Fruit fly (Drosophila melanogaster) whole organism, embryonic: Measurements from ENCODE around the gene mwh.
A peak's percentile ranks its signal among the peaks of the same experiment; 100 is the strongest.

Source experiments
- Atf-2 ChIP-seq: fragments of 200-800 bp; sonication (Bioruptor generic); optimal IDR thresholded peaks from 2 replicates; lab custom pipeline; 2016; ENCODE audit warnings: missing biosample characterization, missing genetic modification characterization
- CG10431 ChIP-seq: fragments of 200-800 bp; sonication (Bioruptor generic); optimal IDR thresholded peaks from 3 replicates; lab custom pipeline; 2018; ENCODE audit warnings: missing biosample characterization, mild to moderate bottlenecking, missing genetic modification characterization
- CG10979 ChIP-seq: fragments of 200-800 bp; sonication (Bioruptor generic); optimal IDR thresholded peaks from 2 replicates; lab custom pipeline; 2018; ENCODE audit warnings: missing biosample characterization, mild to moderate bottlenecking, missing genetic modification characterization, moderate library complexity
- CG11723 ChIP-seq: fragments of 200-800 bp; sonication (Bioruptor generic); optimal IDR thresholded peaks from 2 replicates; lab custom pipeline; 2017; ENCODE audit warnings: missing biosample characterization, mild to moderate bottlenecking, missing genetic modification characterization
- CG13624 ChIP-seq: fragments of 200-800 bp; sonication (Bioruptor generic); optimal IDR thresholded peaks from 2 replicates; lab custom pipeline; 2016; ENCODE audit warnings: missing biosample characterization, missing genetic modification characterization
- CG14441 ChIP-seq: fragments of 200-800 bp; sonication (Bioruptor generic); IDR thresholded peaks from 2 replicates; pipeline ENCODE4 v1.3.6; 2022; ENCODE audit warnings: missing biosample characterization, missing genetic modification characterization
- CG15601 ChIP-seq: fragments of 200-800 bp; sonication (Bioruptor generic); optimal IDR thresholded peaks from 3 replicates; lab custom pipeline; 2019; ENCODE audit warnings: missing biosample characterization, mild to moderate bottlenecking, missing genetic modification characterization, moderate library complexity
- CG17186 ChIP-seq: fragments of 200-800 bp; sonication (Bioruptor generic); optimal IDR thresholded peaks from 3 replicates; lab custom pipeline; 2017; ENCODE audit warnings: missing biosample characterization, missing genetic modification reagents, missing genetic modification characterization
- CG1832 ChIP-seq: fragments of 200-800 bp; sonication (Bioruptor generic); optimal IDR thresholded peaks from 2 replicates; lab custom pipeline; 2017; ENCODE audit warnings: missing biosample characterization, mild to moderate bottlenecking, missing genetic modification characterization, inconsistent platforms
- CG2678 ChIP-seq: fragments of 200-800 bp; sonication (Bioruptor generic); optimal IDR thresholded peaks from 3 replicates; lab custom pipeline; 2019; ENCODE audit warnings: missing biosample characterization, mild to moderate bottlenecking, missing genetic modification characterization, moderate library complexity
- CG34224 ChIP-seq: fragments of 200-800 bp; sonication (Bioruptor generic); IDR thresholded peaks from 3 replicates; pipeline ENCODE4 v1.3.6; 2022; ENCODE audit warnings: missing biosample characterization, missing genetic modification characterization; ENCODE audit not compliant: partially characterized antibody
- CG4282 ChIP-seq: fragments of 200-800 bp; sonication (Bioruptor generic); optimal IDR thresholded peaks from 2 replicates; lab custom pipeline; 2016; ENCODE audit warnings: missing biosample characterization, missing genetic modification characterization
- CG6854 ChIP-seq: fragments of 200-800 bp; sonication (Bioruptor generic); optimal IDR thresholded peaks from 3 replicates; lab custom pipeline; 2017; ENCODE audit warnings: missing biosample characterization, mild to moderate bottlenecking, missing genetic modification characterization
- CG7271 ChIP-seq: fragments of 200-800 bp; sonication (Bioruptor generic); optimal IDR thresholded peaks from 2 replicates; lab custom pipeline; 2018; ENCODE audit warnings: missing biosample characterization, mild to moderate bottlenecking, missing genetic modification characterization, moderate library complexity
- CG7372 ChIP-seq: fragments of 200-800 bp; sonication (Bioruptor generic); IDR thresholded peaks from 2 replicates; pipeline ENCODE4 v1.3.6; 2022; ENCODE audit warnings: missing biosample characterization, missing genetic modification characterization
- CG8089 ChIP-seq: fragments of 200-800 bp; sonication (Bioruptor generic); optimal IDR thresholded peaks from 3 replicates; lab custom pipeline; 2016; ENCODE audit warnings: missing biosample characterization, missing genetic modification characterization
- CG8281 ChIP-seq: fragments of 200-800 bp; sonication (Bioruptor generic); optimal IDR thresholded peaks from 2 replicates; lab custom pipeline; 2018; ENCODE audit warnings: missing biosample characterization, mild to moderate bottlenecking, missing genetic modification characterization, moderate library complexity
- CG9727 ChIP-seq: fragments of 200-800 bp; sonication (Bioruptor generic); optimal IDR thresholded peaks from 3 replicates; lab custom pipeline; 2017; ENCODE audit warnings: missing biosample characterization, mild to moderate bottlenecking, missing genetic modification characterization
- CG9817 ChIP-seq: fragments of 200-800 bp; sonication (Bioruptor generic); optimal IDR thresholded peaks from 2 replicates; lab custom pipeline; 2018; ENCODE audit warnings: missing biosample characterization, mild to moderate bottlenecking, missing genetic modification characterization, moderate library complexity
- CTCF ChIP-seq: fragments of 200-800 bp; sonication (Bioruptor generic); optimal IDR thresholded peaks from 2 replicates; lab custom pipeline; 2017; ENCODE audit warnings: missing biosample characterization, mild to moderate bottlenecking, missing genetic modification characterization, moderate library complexity
- Camta ChIP-seq: fragments of 200-800 bp; sonication (Bioruptor generic); optimal IDR thresholded peaks from 2 replicates; lab custom pipeline; 2016; ENCODE audit warnings: missing biosample characterization, missing genetic modification characterization
- CoRest ChIP-seq: fragments of 200-800 bp; sonication (Bioruptor generic); optimal IDR thresholded peaks from 3 replicates; lab custom pipeline; 2018; ENCODE audit warnings: missing biosample characterization, mild to moderate bottlenecking, missing genetic modification characterization, moderate library complexity
- Dfd ChIP-seq, 2 experiments: fragments of >200 bp; optimal IDR thresholded peaks; 2 replicates each; lab custom pipeline; 2017; ENCODE audit warnings: missing biosample characterization in 2 of 2, missing genetic modification characterization in 2 of 2
- Dll ChIP-seq: fragments of 200-800 bp; sonication (Bioruptor generic); IDR thresholded peaks from 4 replicates; pipeline ENCODE4 v1.3.6; 2022; ENCODE audit warnings: missing biosample characterization, missing genetic modification characterization; ENCODE audit not compliant: partially characterized antibody
- Doc3 ChIP-seq: fragments of 200-800 bp; sonication (Bioruptor generic); IDR thresholded peaks from 3 replicates; pipeline ENCODE4 v1.3.6; 2022; ENCODE audit warnings: missing biosample characterization, missing genetic modification characterization; ENCODE audit not compliant: partially characterized antibody
- Hey ChIP-seq: fragments of 200-800 bp; sonication (Bioruptor generic); optimal IDR thresholded peaks from 3 replicates; lab custom pipeline; 2018; ENCODE audit warnings: missing biosample characterization, mild to moderate bottlenecking, missing genetic modification characterization
- HmgZ ChIP-seq: fragments of 200-800 bp; sonication (Bioruptor generic); optimal IDR thresholded peaks from 2 replicates; lab custom pipeline; 2018; ENCODE audit warnings: missing biosample characterization, mild to moderate bottlenecking, missing genetic modification characterization
- Nf-YA ChIP-seq: fragments of 200-800 bp; sonication (Bioruptor generic); IDR thresholded peaks from 2 replicates; pipeline ENCODE4 v1.3.6; 2022; ENCODE audit warnings: missing biosample characterization, missing genetic modification characterization
- Ptx1 ChIP-seq: fragments of 200-800 bp; sonication (Bioruptor generic); IDR thresholded peaks from 2 replicates; pipeline ENCODE4 v1.3.6; 2022; ENCODE audit warnings: missing biosample characterization, missing genetic modification characterization
- Ravus ChIP-seq: fragments of 200-800 bp; sonication (Bioruptor generic); IDR thresholded peaks from 2 replicates; pipeline ENCODE4 v1.3.6; 2022; ENCODE audit warnings: missing biosample characterization, missing genetic modification characterization
- Usf ChIP-seq: fragments of 200-800 bp; sonication (Bioruptor generic); optimal IDR thresholded peaks from 2 replicates; lab custom pipeline; 2017; ENCODE audit warnings: missing genotype, missing biosample characterization, missing genetic modification characterization
- Vsx1 ChIP-seq: fragments of 200-800 bp; sonication (Bioruptor generic); optimal IDR thresholded peaks from 2 replicates; lab custom pipeline; 2017; ENCODE audit warnings: missing biosample characterization, mild to moderate bottlenecking, missing genetic modification characterization, missing genetic modification reagents
- YL-1 ChIP-seq: fragments of 200-800 bp; sonication (Bioruptor generic); optimal IDR thresholded peaks from 3 replicates; lab custom pipeline; 2017; ENCODE audit warnings: missing biosample characterization, mild to moderate bottlenecking, missing genetic modification characterization
- ap ChIP-seq: fragments of 200-800 bp; sonication (Bioruptor generic); IDR thresholded peaks from 2 replicates; pipeline ENCODE4 v1.3.6; 2022; ENCODE audit warnings: missing biosample characterization, missing genetic modification characterization
- ase ChIP-seq: fragments of 200-800 bp; sonication (Bioruptor generic); IDR thresholded peaks from 3 replicates; pipeline ENCODE4 v1.3.6; 2022; ENCODE audit warnings: missing biosample characterization, missing genetic modification characterization
- btn ChIP-seq: fragments of 200-800 bp; sonication (Bioruptor generic); optimal IDR thresholded peaks from 2 replicates; lab custom pipeline; 2016; ENCODE audit warnings: missing biosample characterization, missing genetic modification characterization
- da ChIP-seq: fragments of 200-800 bp; sonication (Bioruptor generic); optimal IDR thresholded peaks from 2 replicates; lab custom pipeline; 2016; ENCODE audit warnings: missing biosample characterization, missing genetic modification characterization
- danr ChIP-seq: fragments of 200-800 bp; sonication (Bioruptor generic); IDR thresholded peaks from 2 replicates; pipeline ENCODE4 v1.3.6; 2022; ENCODE audit warnings: missing biosample characterization, missing genetic modification characterization
- hbn ChIP-seq: fragments of 200-800 bp; sonication (Bioruptor generic); IDR thresholded peaks from 2 replicates; pipeline ENCODE4 v1.3.6; 2022; ENCODE audit warnings: missing biosample characterization, missing genetic modification characterization; ENCODE audit not compliant: partially characterized antibody
- lab ChIP-seq: fragments of 200-800 bp; sonication (Bioruptor generic); optimal IDR thresholded peaks from 3 replicates; lab custom pipeline; 2017; ENCODE audit warnings: missing biosample characterization, missing genetic modification characterization, mild to moderate bottlenecking, moderate library complexity, missing genetic modification reagents
- mirr ChIP-seq: fragments of 200-800 bp; sonication (Bioruptor generic); optimal IDR thresholded peaks from 3 replicates; lab custom pipeline; 2018; ENCODE audit warnings: missing biosample characterization, mild to moderate bottlenecking, missing genetic modification characterization
- mld ChIP-seq: fragments of 200-800 bp; sonication (Bioruptor generic); IDR thresholded peaks from 3 replicates; pipeline ENCODE4 v1.3.6; 2022; ENCODE audit warnings: missing biosample characterization, missing genetic modification characterization; ENCODE audit not compliant: partially characterized antibody
- sim ChIP-seq: fragments of 200-800 bp; sonication (Bioruptor generic); IDR thresholded peaks from 2 replicates; pipeline ENCODE4 v1.3.6; 2022; ENCODE audit warnings: missing biosample characterization, missing genetic modification characterization
- sob ChIP-seq: fragments of 200-800 bp; sonication (Bioruptor generic); IDR thresholded peaks from 2 replicates; pipeline ENCODE4 v1.3.6; 2022; ENCODE audit warnings: missing biosample characterization, missing genetic modification characterization
- sqz ChIP-seq: fragments of 200-800 bp; sonication (Bioruptor generic); optimal IDR thresholded peaks from 3 replicates; lab custom pipeline; 2018; ENCODE audit warnings: missing biosample characterization, mild to moderate bottlenecking, missing genetic modification characterization
- stc ChIP-seq: fragments of 200-800 bp; sonication (Bioruptor generic); IDR thresholded peaks from 2 replicates; pipeline ENCODE4 v1.3.6; 2022; ENCODE audit warnings: missing biosample characterization, missing genetic modification characterization
- sug ChIP-seq: fragments of 200-800 bp; optimal IDR thresholded peaks from 2 replicates; lab custom pipeline; 2019; ENCODE audit warnings: missing biosample characterization, mild to moderate bottlenecking, missing genetic modification characterization, moderate library complexity
- trem ChIP-seq: fragments of 200-800 bp; optimal IDR thresholded peaks from 3 replicates; lab custom pipeline; 2019; ENCODE audit warnings: missing biosample characterization, mild to moderate bottlenecking, missing genetic modification characterization, moderate library complexity
- yki ChIP-seq: fragments of >200 bp; optimal IDR thresholded peaks from 3 replicates; lab custom pipeline; 2018
- z ChIP-seq: fragments of 200-800 bp; sonication (Bioruptor generic); IDR thresholded peaks from 3 replicates; pipeline ENCODE4 v1.3.6; 2022; ENCODE audit warnings: missing biosample characterization, missing genetic modification characterization

Gene mwh

DNA sequence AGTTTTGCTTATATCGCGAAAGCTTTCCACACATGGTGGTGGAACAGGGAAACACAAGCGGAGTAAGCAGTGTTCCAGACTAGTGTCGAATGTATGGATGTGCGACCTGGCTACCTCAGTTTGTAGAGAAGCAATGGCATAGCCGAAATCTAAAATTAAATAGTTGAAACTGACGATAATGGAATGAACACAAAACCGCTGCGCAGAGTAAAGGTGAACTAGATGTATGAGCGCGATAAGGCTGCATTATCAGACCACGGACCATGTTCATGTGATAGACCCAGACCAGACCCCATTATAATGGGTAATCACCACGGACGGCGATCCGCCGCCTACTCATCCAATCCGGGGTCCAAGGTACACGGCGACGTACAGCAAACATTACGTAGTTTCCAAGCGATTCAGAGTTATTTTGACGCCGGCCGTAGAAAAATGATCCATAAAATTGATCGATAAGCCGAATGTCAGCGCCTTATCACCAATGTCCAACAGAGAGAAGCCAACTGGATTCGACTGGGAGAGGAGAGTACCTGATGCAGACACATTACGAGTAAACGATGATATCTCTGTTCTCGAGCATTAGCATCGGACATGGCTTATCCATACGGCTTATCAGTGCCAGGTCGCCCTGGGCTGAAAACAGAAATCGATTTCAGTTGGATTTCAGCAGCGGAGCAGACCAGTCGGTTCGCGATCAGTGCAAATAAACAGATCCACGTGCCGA is 11.5 kb upstream of the mwh start, which contains the start of gene CG13912 (continued):
- TF ChIP-seq btn (GFP tag; lab: Kevin White, UChicago) (no peak), CG2678 (tag; lab: Kevin White, UChicago) (peak; percentile 10), Dfd (GFP tag; optimal IDR thresholded peaks at IDR 0.05; lab: Kevin White, UChicago) (no peak), CG1832 (GFP tag; lab: Kevin White, UChicago) (no peak), z (GFP tag; lab: Robert Waterston, UW) (no peak), Vsx1 (GFP tag; lab: Kevin White, UChicago) (peak; percentile 18), sob (GFP tag; lab: Robert Waterston, UW) (peak; percentile 24; the same call in 1 of the 2 replicates), CG13624 (GFP tag; lab: Kevin White, UChicago) (peak; percentile 4), HmgZ (tag; lab: Kevin White, UChicago) (peak; percentile 75), Dll (GFP tag; lab: Robert Waterston, UW) (no peak), YL-1 (no peak), CoRest (tag; lab: Kevin White, UChicago) (no peak), sqz (GFP tag; lab: Kevin White, UChicago) (no peak), CG15601 (tag; lab: Kevin White, UChicago) (peak; percentile 96), sug (tag; lab: Kevin White, UChicago) (peak; percentile 92), CG10979 (tag; lab: Kevin White, UChicago) (no peak), CG6854 (GFP tag; lab: Kevin White, UChicago) (no peak), Doc3 (GFP tag; lab: Robert Waterston, UW) (no peak), lab (peak; percentile 35), yki (lab: Kevin White, UChicago) (no peak), CG7372 (no peak), Hey (tag; lab: Kevin White, UChicago) (peak; percentile 25), CG11723 (GFP tag; lab: Kevin White, UChicago) (no peak), da (GFP tag; lab: Kevin White, UChicago) (no peak), Usf (no peak), CG9817 (tag; lab: Kevin White, UChicago) (no peak), Camta (GFP tag; lab: Kevin White, UChicago) (no peak), CG7271 (no peak), ase (GFP tag; lab: Robert Waterston, UW) (no peak), danr (GFP tag; lab: Robert Waterston, UW) (no peak), Ptx1 (no peak), CG8089 (GFP tag; lab: Kevin White, UChicago) (no peak), Nf-YA (GFP tag; lab: Robert Waterston, UW) (no peak), CG9727 (GFP tag; lab: Kevin White, UChicago) (no peak), CG8281 (tag; lab: Kevin White, UChicago) (no peak), mirr (peak; percentile 86), mld (no peak), Ravus (GFP tag; lab: Robert Waterston, UW) (no peak), CTCF (GFP tag; lab: Kevin White, UChicago) (peak; percentile 86), sim (GFP tag; lab: Robert Waterston, UW) (no peak), trem (tag; lab: Kevin White, UChicago) (no peak), hbn (no peak), CG4282 (GFP tag; lab: Kevin White, UChicago) (peak; percentile 1), CG34224 (GFP tag; lab: Robert Waterston, UW) (no peak), ap (GFP tag; lab: Robert Waterston, UW) (no peak), stc (GFP tag; lab: Robert Waterston, UW) (no peak), CG14441 (GFP tag; lab: Robert Waterston, UW) (0 out of 2 replicates have a peak, but pooled peaks have one; percentile 6), CG10431 (GFP tag; lab: Kevin White, UChicago) (no peak), CG17186 (no peak), Atf-2 (GFP tag; lab: Kevin White, UChicago) (no peak)
